Fruit fly (Drosophila melanogaster): ENCODE data around the gene PH4alphaMP.

The PH4alphaMP gene

DNA sequence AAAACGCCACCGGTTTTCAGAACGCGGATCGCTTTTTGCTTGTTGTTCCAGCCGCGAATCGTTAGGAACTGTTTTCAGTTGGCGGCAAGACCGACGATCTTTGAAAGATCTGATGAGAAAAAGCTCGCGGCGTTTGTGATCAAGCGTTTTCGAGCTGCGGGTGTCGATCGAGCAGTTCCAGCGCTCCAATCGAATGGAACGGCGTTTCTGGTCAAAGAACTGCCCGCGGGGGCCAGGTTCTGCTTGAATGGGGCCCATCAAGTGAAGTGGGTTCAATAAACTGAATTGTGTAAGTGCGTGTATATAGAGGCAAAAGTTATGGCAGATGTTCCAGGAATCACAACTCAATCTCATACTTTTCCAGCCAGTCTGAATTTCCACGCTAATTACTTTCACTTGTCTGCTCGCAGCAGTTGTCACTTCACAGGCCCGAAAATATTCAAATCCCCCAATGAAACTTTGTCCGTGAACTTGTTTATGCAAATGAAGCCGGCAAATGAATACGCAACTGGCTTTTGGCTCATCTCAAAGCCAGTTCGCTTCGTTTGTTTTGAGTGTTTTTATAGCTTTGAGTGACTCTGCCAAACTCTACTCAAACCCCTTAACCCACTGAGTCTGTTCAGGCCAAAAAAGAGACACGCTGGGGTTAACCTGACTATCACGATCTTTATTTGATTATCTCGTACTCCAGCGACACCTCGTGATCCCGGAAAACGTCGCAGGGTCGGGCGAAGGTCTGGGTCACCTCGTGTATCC is at the start of gene PH4alphaMP:
Gene PH4alphaMP (minus strand): TSS at position 51 of the 756 bp plus-strand sequence.
- TF ChIP-seq CG8301 (tag; optimal IDR thresholded peaks at IDR 0.05) (no peak), CG15710 (tag; optimal IDR thresholded peaks at IDR 0.05) (no peak), CG8159 (tag; optimal IDR thresholded peaks at IDR 0.05) (no peak), CG14655 (GFP tag; optimal IDR thresholded peaks at IDR 0.05) (no peak), CG34367 (tag; optimal IDR thresholded peaks at IDR 0.05) (no peak), CG4496 (GFP tag; IDR thresholded peaks at IDR 0.05) (no peak)

dm6 chr3R:30544974-30545373 is 49.0 kb upstream of the PH4alphaMP start:
- TF ChIP-seq rn (GFP tag; IDR thresholded peaks at IDR 0.05) = no peak
- TF ChIP-seq CG9948 (tag; optimal IDR thresholded peaks at IDR 0.05) = no peak
- TF ChIP-seq fd96Ca (GFP tag; IDR thresholded peaks at IDR 0.05) = no peak
- no peak for TF ChIP-seq CG34367 (tag; optimal IDR thresholded peaks at IDR 0.05)
- TF ChIP-seq Ets98B (GFP tag; IDR thresholded peaks at IDR 0.05) = no peak
- TF ChIP-seq Pif1A (GFP tag; optimal IDR thresholded peaks at IDR 0.05) = no peak
- TF ChIP-seq EcR (GFP tag; optimal IDR thresholded peaks at IDR 0.05) = no peak
- no peak for TF ChIP-seq CG17806 (tag; optimal IDR thresholded peaks at IDR 0.05)
- no peak for TF ChIP-seq D1 (tag; optimal IDR thresholded peaks at IDR 0.05)

DNA sequence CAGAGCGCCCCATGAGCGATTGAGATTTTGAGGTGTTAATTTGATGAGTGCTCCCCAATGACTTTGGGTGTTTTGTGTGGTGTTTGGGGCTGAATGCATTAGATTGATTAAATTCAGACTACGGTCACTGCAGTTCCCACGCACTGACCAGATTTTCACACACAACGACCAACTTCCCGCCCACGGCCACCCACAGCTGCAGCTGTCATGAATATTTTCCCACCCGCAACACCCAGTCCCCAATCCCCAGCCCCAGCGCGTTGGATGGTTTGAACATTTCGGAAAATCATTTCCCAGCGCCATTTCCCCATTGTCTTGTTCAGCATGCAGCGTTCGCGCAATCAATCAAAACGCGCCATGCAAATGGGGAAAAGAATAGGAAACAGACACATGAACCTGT is 45.5 kb upstream of the PH4alphaMP start:
- TF ChIP-seq fd96Ca (GFP tag; IDR thresholded peaks at IDR 0.05) = no peak
- TF ChIP-seq CG17806 (tag; optimal IDR thresholded peaks at IDR 0.05) = no peak
- no peak for TF ChIP-seq rn (GFP tag; IDR thresholded peaks at IDR 0.05)
- no peak for TF ChIP-seq Snoo (tag; optimal IDR thresholded peaks at IDR 0.05)
- TF ChIP-seq CG8301 (tag; optimal IDR thresholded peaks at IDR 0.05) = no peak
- no peak for TF ChIP-seq Pif1B (GFP tag; optimal IDR thresholded peaks at IDR 0.05)
- no peak for TF ChIP-seq CG14655 (GFP tag; optimal IDR thresholded peaks at IDR 0.05)
- no peak for TF ChIP-seq CG8159 (tag; optimal IDR thresholded peaks at IDR 0.05)
- TF ChIP-seq CG10348 (GFP tag; IDR thresholded peaks at IDR 0.05) = no peak
- TF ChIP-seq CG13204 (GFP tag; optimal IDR thresholded peaks at IDR 0.05) = no peak
- TF ChIP-seq CG32121 (GFP tag; IDR thresholded peaks at IDR 0.05) = no peak
- TF ChIP-seq Ets98B (GFP tag; IDR thresholded peaks at IDR 0.05) = no peak
- TF ChIP-seq D1 (tag; optimal IDR thresholded peaks at IDR 0.05) = no peak
- TF ChIP-seq CG12605 (GFP tag; IDR thresholded peaks at IDR 0.05) = no peak
- no peak for TF ChIP-seq CG9948 (tag; optimal IDR thresholded peaks at IDR 0.05)
- TF ChIP-seq EcR (GFP tag; optimal IDR thresholded peaks at IDR 0.05) = no peak
- no peak for TF ChIP-seq Pif1A (GFP tag; optimal IDR thresholded peaks at IDR 0.05)

- peak; percentile 81 for TF ChIP-seq CG32121 (GFP tag; IDR thresholded peaks at IDR 0.05)
- peak; percentile 49 for TF ChIP-seq Pif1A (GFP tag; optimal IDR thresholded peaks at IDR 0.05)
- TF ChIP-seq CG15710 (tag; optimal IDR thresholded peaks at IDR 0.05) = peak; percentile 50
- TF ChIP-seq Snoo (tag; optimal IDR thresholded peaks at IDR 0.05) = peak; percentile 15
- TF ChIP-seq CG4496 (GFP tag; IDR thresholded peaks at IDR 0.05) = peak; percentile 89
- TF ChIP-seq fd96Ca (GFP tag; IDR thresholded peaks at IDR 0.05) = peak; percentile 84
- TF ChIP-seq CG10348 (GFP tag; IDR thresholded peaks at IDR 0.05) = peak; percentile 69; the same call in 1 of the 2 replicates
- TF ChIP-seq CG12605 (GFP tag; IDR thresholded peaks at IDR 0.05) = peak; percentile 54
- TF ChIP-seq EcR (GFP tag; optimal IDR thresholded peaks at IDR 0.05) = no peak
- peak; percentile 62 for TF ChIP-seq CG8301 (tag; optimal IDR thresholded peaks at IDR 0.05)
- peak; percentile 67 for TF ChIP-seq CG14655 (GFP tag; optimal IDR thresholded peaks at IDR 0.05)
- TF ChIP-seq CG8159 (tag; optimal IDR thresholded peaks at IDR 0.05) = peak; percentile 59
- peak; percentile 40 for TF ChIP-seq CG9948 (tag; optimal IDR thresholded peaks at IDR 0.05)
- no peak for TF ChIP-seq CG13204 (GFP tag; optimal IDR thresholded peaks at IDR 0.05)
- TF ChIP-seq Pif1B (GFP tag; optimal IDR thresholded peaks at IDR 0.05) = peak; percentile 25
- TF ChIP-seq rn (GFP tag; IDR thresholded peaks at IDR 0.05) = peak; percentile 61
- no peak for TF ChIP-seq gl (tag; optimal IDR thresholded peaks at IDR 0.05)
- TF ChIP-seq Ets98B (GFP tag; IDR thresholded peaks at IDR 0.05) = peak; percentile 83
- peak; percentile 49 for TF ChIP-seq CG34367 (tag; optimal IDR thresholded peaks at IDR 0.05)
- TF ChIP-seq CG17806 (tag; optimal IDR thresholded peaks at IDR 0.05) = peak; percentile 55
- no peak for TF ChIP-seq D1 (tag; optimal IDR thresholded peaks at IDR 0.05)
Observed at dm6 chr3R:30540196-30540595, 44.2 kb upstream of the PH4alphaMP start.

DNA sequence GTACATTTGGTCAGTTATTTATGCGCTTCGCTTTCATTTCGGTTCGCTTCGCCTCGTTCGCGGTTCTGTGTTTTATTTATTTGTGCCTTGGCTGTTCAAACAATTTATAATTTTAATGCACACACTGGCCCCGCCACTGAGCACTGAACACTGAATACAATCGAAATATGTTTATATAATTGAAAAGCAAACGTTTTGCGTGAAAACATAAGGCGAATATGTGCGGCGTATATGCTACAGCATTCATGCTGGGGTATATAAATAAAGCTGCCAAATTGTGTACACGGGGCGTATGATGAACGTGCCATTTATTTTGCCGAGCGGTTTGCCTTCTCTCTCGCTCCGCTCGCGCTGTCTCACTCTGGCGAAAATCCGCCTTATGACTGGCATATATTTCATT is 41.0 kb upstream of the PH4alphaMP start:
- TF ChIP-seq CG8159 (tag; optimal IDR thresholded peaks at IDR 0.05) (no peak), CG12605 (GFP tag; IDR thresholded peaks at IDR 0.05) (no peak), CG14655 (GFP tag; optimal IDR thresholded peaks at IDR 0.05) (no peak), CG10348 (GFP tag; IDR thresholded peaks at IDR 0.05) (no peak), CG9948 (tag; optimal IDR thresholded peaks at IDR 0.05) (no peak), CG15710 (tag; optimal IDR thresholded peaks at IDR 0.05) (no peak), CG4496 (GFP tag; IDR thresholded peaks at IDR 0.05) (no peak), rn (GFP tag; IDR thresholded peaks at IDR 0.05) (no peak), gl (tag; optimal IDR thresholded peaks at IDR 0.05) (no peak), fd96Ca (GFP tag; IDR thresholded peaks at IDR 0.05) (no peak), Snoo (tag; optimal IDR thresholded peaks at IDR 0.05) (no peak), CG32121 (GFP tag; IDR thresholded peaks at IDR 0.05) (no peak), CG34367 (tag; optimal IDR thresholded peaks at IDR 0.05) (no peak)

- TF ChIP-seq EcR (GFP tag; optimal IDR thresholded peaks at IDR 0.05) = no peak
- TF ChIP-seq CG15710 (tag; optimal IDR thresholded peaks at IDR 0.05) = no peak
Observed at dm6 chr3R:30536432-30536831, 40.5 kb upstream of the PH4alphaMP start.

Data from whole organism, pupa.